Worm (Caenorhabditis elegans) whole organism, L4/young adult: ENCODE results near the gene F26G1.9.

Source experiments
- W03F9.2 ChIP-seq: fragments of 150-350 bp; optimal IDR thresholded peaks from 2 replicates; lab custom pipeline; 2014; ENCODE audit warnings: missing biosample characterization, missing genetic modification characterization
- him-1 ChIP-seq: sonication (generic microtip); optimal IDR thresholded peaks from 2 replicates; lab custom pipeline; 2016; ENCODE audit warnings: missing genotype, missing genetic modification reagents, missing genetic modification characterization, missing compliant biosample characterization

ce11 chrII:4791272-4791671 is 17.5 kb upstream of the F26G1.9 start, which contains the start of gene F26G1.1:
- TF ChIP-seq him-1 (tag; lab: Kevin White, UChicago) (peak; percentile 3), W03F9.2 (tag; lab: Kevin White, UChicago) (peak; percentile 22)
